In genomic region chrV:15002184-15002690, ce11 we compare ENCODE assay signal across 2 worm cellular contexts.
TF ChIP-seq lines count a peak whose summit lies in the region.

Gene fib-1, minus strand, starts transcription at chrV:15002223.
Gene mut-15, plus strand, starts transcription at chrV:15002543.

TF ChIP-seq in whole organism, L1 larva, 84 proteins besides CTCF, POLR2A, EP300 and RAD21 (continued from another document):
- TF ChIP-seq nhr-76 (tag; optimal IDR thresholded peaks at IDR 0.05; lab: Kevin White, UChicago) = no peak
- TF ChIP-seq skn-1 (tag; optimal IDR thresholded peaks at IDR 0.05; lab: Kevin White, UChicago) = peak; percentile 90
- peak; percentile 95 for TF ChIP-seq swsn-7 (tag; optimal IDR thresholded peaks at IDR 0.05; lab: Kevin White, UChicago)
- peak; percentile 99 for TF ChIP-seq pax-3 (tag; optimal IDR thresholded peaks at IDR 0.05; lab: Kevin White, UChicago)
- TF ChIP-seq nhr-90 (tag; optimal IDR thresholded peaks at IDR 0.05; lab: Kevin White, UChicago; ENCODE audit: poor library complexity) = peak; percentile 94
- peak; percentile 96 for TF ChIP-seq nhr-47 (tag; optimal IDR thresholded peaks at IDR 0.05; lab: Kevin White, UChicago)
- TF ChIP-seq efl-3 (GFP tag; optimal IDR thresholded peaks at IDR 0.05; lab: Kevin White, UChicago) = peak; percentile 54
- TF ChIP-seq hpl-2 (GFP tag; optimal IDR thresholded peaks at IDR 0.05; lab: Kevin White, UChicago) = peak; percentile 65
- TF ChIP-seq xbp-1 (tag; optimal IDR thresholded peaks at IDR 0.05; lab: Kevin White, UChicago) = peak; percentile 94
- TF ChIP-seq dpl-1 (GFP tag; optimal IDR thresholded peaks at IDR 0.05; lab: Kevin White, UChicago) = peak; percentile 85 to 87 (median 85)
- TF ChIP-seq C16A3.4 (tag; optimal IDR thresholded peaks at IDR 0.05; lab: Kevin White, UChicago) = peak; percentile 96
- peak; percentile 33 for TF ChIP-seq aly-2 (tag; optimal IDR thresholded peaks at IDR 0.05; lab: Kevin White, UChicago)
- no peak for TF ChIP-seq nhr-28 (tag; optimal IDR thresholded peaks at IDR 0.05; lab: Kevin White, UChicago)
- peak; percentile 57 for TF ChIP-seq F16B12.6 (tag; optimal IDR thresholded peaks at IDR 0.05; lab: Kevin White, UChicago)
- peak; percentile 98 for TF ChIP-seq fkh-8 (tag; optimal IDR thresholded peaks at IDR 0.05; lab: Kevin White, UChicago)
- TF ChIP-seq egl-13 (tag; optimal IDR thresholded peaks at IDR 0.05; lab: Kevin White, UChicago) = peak; percentile 86
- TF ChIP-seq C34B4.2 (tag; optimal IDR thresholded peaks at IDR 0.05; lab: Kevin White, UChicago) = no peak
- TF ChIP-seq fos-1 (tag; optimal IDR thresholded peaks at IDR 0.05; lab: Kevin White, UChicago) = peak; percentile 79
- TF ChIP-seq tlp-1 (tag; optimal IDR thresholded peaks at IDR 0.05; lab: Kevin White, UChicago) = no peak
- TF ChIP-seq Y116A8C.19 (tag; optimal IDR thresholded peaks at IDR 0.05; lab: Kevin White, UChicago; ENCODE audit: borderline replicate concordance) = peak; percentile 40
- TF ChIP-seq lir-3 (tag; optimal IDR thresholded peaks at IDR 0.05; lab: Kevin White, UChicago; ENCODE audit: poor library complexity) = peak; percentile 86
- peak in 4 of 6 experiments; percentile 45 to 85 (median 66) for TF ChIP-seq elt-3 (tag; optimal IDR thresholded peaks at IDR 0.05; lab: Kevin White, UChicago)
- peak; percentile 79 for TF ChIP-seq grh-1 (GFP tag; IDR thresholded peaks at IDR 0.05; lab: Robert Waterston, UW)
- TF ChIP-seq ceh-90 (tag; optimal IDR thresholded peaks at IDR 0.05; lab: Kevin White, UChicago) = peak; percentile 74

TF ChIP-seq in whole organism, young adult, 124 proteins besides CTCF, POLR2A, EP300 and RAD21 (continued from another document):
- peak; percentile 86 for TF ChIP-seq rcor-1 (GFP tag; IDR thresholded peaks at IDR 0.05; lab: Robert Waterston, UW)
- peak; percentile 82 for TF ChIP-seq Y53G8AR.9 (GFP tag; conservative IDR thresholded peaks at IDR 0.05; lab: Robert Waterston, UW)
- peak; percentile 50 for TF ChIP-seq ztf-18 (tag; optimal IDR thresholded peaks at IDR 0.05; lab: Kevin White, UChicago)
- no peak for TF ChIP-seq mes-4 (tag; optimal IDR thresholded peaks at IDR 0.05; lab: Kevin White, UChicago)
- TF ChIP-seq nhr-179 (tag; optimal IDR thresholded peaks at IDR 0.05; lab: Kevin White, UChicago) = no peak
- peak; percentile 87 for TF ChIP-seq nfyb-1 (GFP tag; IDR thresholded peaks at IDR 0.05; lab: Robert Waterston, UW)
- TF ChIP-seq B0035.1 (tag; optimal IDR thresholded peaks at IDR 0.05; lab: Kevin White, UChicago) = no peak
- TF ChIP-seq lsl-1 (GFP tag; optimal IDR thresholded peaks at IDR 0.05; lab: Kevin White, UChicago) = peak; percentile 86
- no peak for TF ChIP-seq F57A8.1 (GFP tag; optimal IDR thresholded peaks at IDR 0.05; lab: Kevin White, UChicago)
- TF ChIP-seq attf-5 (GFP tag; optimal IDR thresholded peaks at IDR 0.05; lab: Kevin White, UChicago) = peak; percentile 95
- TF ChIP-seq ekl-4 (GFP tag; IDR thresholded peaks at IDR 0.05; lab: Robert Waterston, UW) = peak; percentile 84
- TF ChIP-seq let-607 (tag; optimal IDR thresholded peaks at IDR 0.05; lab: Kevin White, UChicago) = peak in 1 of 2 experiments; percentile 52
- no peak for TF ChIP-seq mxl-1 (tag; optimal IDR thresholded peaks at IDR 0.05; lab: Kevin White, UChicago)
- peak; percentile 95 for TF ChIP-seq ztf-28 (GFP tag; IDR thresholded peaks at IDR 0.05; lab: Robert Waterston, UW)
- peak; percentile 85 for TF ChIP-seq K12H6.12 (tag; optimal IDR thresholded peaks at IDR 0.05; lab: Kevin White, UChicago)
- TF ChIP-seq attf-3 (GFP tag; conservative IDR thresholded peaks at IDR 0.05; lab: Robert Waterston, UW) = peak; percentile 85
- no peak for TF ChIP-seq sdz-38 (tag; optimal IDR thresholded peaks at IDR 0.05; lab: Kevin White, UChicago)
- no peak for TF ChIP-seq T26A5.8 (tag; optimal IDR thresholded peaks at IDR 0.05; lab: Kevin White, UChicago)
